Fruit fly (Drosophila melanogaster): ENCODE results near the gene Ptp69D.

Ptp69D gene

DNA sequence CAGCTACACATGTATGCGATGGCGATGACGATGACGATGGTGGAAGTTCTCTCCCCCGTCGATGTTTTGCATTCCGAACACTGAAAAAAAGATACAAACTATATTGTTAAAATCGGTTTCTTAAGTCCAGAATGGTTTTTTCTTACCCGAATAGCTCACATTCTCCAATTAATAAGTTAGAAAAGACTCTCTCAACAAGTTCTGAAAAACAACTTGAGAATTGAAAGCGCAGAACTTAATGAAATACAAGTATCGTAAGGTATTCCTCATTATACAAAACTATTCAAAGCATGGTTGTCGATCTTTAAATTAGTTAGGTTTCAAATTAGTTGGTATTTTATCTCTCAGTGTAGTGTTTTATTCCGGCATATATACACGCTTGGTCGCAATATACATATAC, 28.3 kb upstream of the Ptp69D start (continued):
- TF ChIP-seq esn (GFP tag; optimal IDR thresholded peaks at IDR 0.05) (peak; percentile 50), Smox (GFP tag; optimal IDR thresholded peaks at IDR 0.05) (peak; percentile 30), CG31627 (GFP tag; optimal IDR thresholded peaks at IDR 0.05) (peak; percentile 38), fd59A (GFP tag; optimal IDR thresholded peaks at IDR 0.05) (peak; percentile 9), CG4318 (GFP tag; optimal IDR thresholded peaks at IDR 0.05) (no peak), CG8319 (GFP tag; optimal IDR thresholded peaks at IDR 0.05) (peak; percentile 24), Eip78C (GFP tag) (peak; percentile 84), CG8119 (GFP tag; IDR thresholded peaks at IDR 0.05) (no peak), CG6792 (GFP tag; optimal IDR thresholded peaks at IDR 0.05) (peak; percentile 16), Eip75B (GFP tag; optimal IDR thresholded peaks at IDR 0.05) (peak; percentile 43), Ets21C (GFP tag; optimal IDR thresholded peaks at IDR 0.05) (peak; percentile 9), CG9139 (GFP tag; optimal IDR thresholded peaks at IDR 0.05) (peak; percentile 38), cyc (GFP tag; optimal IDR thresholded peaks at IDR 0.05) (peak; percentile 59), CG6163 (GFP tag; IDR thresholded peaks at IDR 0.05) (no peak), CG1621 (tag; optimal IDR thresholded peaks at IDR 0.05) (peak; percentile 8), Eip93F (GFP tag; optimal IDR thresholded peaks at IDR 0.05) (no peak), Sox102F (GFP tag; optimal IDR thresholded peaks at IDR 0.05) (peak; percentile 33), CG15336 (GFP tag; IDR thresholded peaks at IDR 0.05) (no peak), Lpt (GFP tag; optimal IDR thresholded peaks at IDR 0.05) (no peak), eg (GFP tag; IDR thresholded peaks at IDR 0.05) (no peak), acj6 (GFP tag; optimal IDR thresholded peaks at IDR 0.05) (peak; percentile 24), Hr39 (GFP tag; optimal IDR thresholded peaks at IDR 0.05) (peak; percentile 29), CG16779 (tag; optimal IDR thresholded peaks at IDR 0.05) (no peak), spab (GFP tag; optimal IDR thresholded peaks at IDR 0.05) (peak; percentile 63), CG3032 (tag; optimal IDR thresholded peaks at IDR 0.05) (peak; percentile 51), achi (GFP tag; optimal IDR thresholded peaks at IDR 0.05) (peak; percentile 14), CG11902 (GFP tag; optimal IDR thresholded peaks at IDR 0.05) (peak; percentile 29), Hr4 (GFP tag; optimal IDR thresholded peaks at IDR 0.05) (no peak), CG3919 (GFP tag; optimal IDR thresholded peaks at IDR 0.05) (peak; percentile 50), svp (GFP tag) (peak; percentile 87), dac (GFP tag; optimal IDR thresholded peaks at IDR 0.05) (no peak), CG6808 (GFP tag; optimal IDR thresholded peaks at IDR 0.05) (peak; percentile 56), CG6276 (GFP tag; optimal IDR thresholded peaks at IDR 0.05) (no peak)

- no peak for TF ChIP-seq Hr38 (GFP tag; optimal IDR thresholded peaks at IDR 0.05)
- no peak for TF ChIP-seq esn (GFP tag; optimal IDR thresholded peaks at IDR 0.05)
- TF ChIP-seq Met (GFP tag; optimal IDR thresholded peaks at IDR 0.05), result no peak
- TF ChIP-seq CG8119 (GFP tag; IDR thresholded peaks at IDR 0.05), result no peak
- no peak for TF ChIP-seq cyc (GFP tag; optimal IDR thresholded peaks at IDR 0.05)
- TF ChIP-seq CG11762 (GFP tag; optimal IDR thresholded peaks at IDR 0.05; ENCODE audit: insufficient read depth), result no peak
- TF ChIP-seq Ets96B (tag; optimal IDR thresholded peaks at IDR 0.05), result no peak
- TF ChIP-seq achi (GFP tag; optimal IDR thresholded peaks at IDR 0.05), result no peak
- no peak for TF ChIP-seq Lpt (GFP tag; optimal IDR thresholded peaks at IDR 0.05)
- TF ChIP-seq CG6792 (GFP tag; optimal IDR thresholded peaks at IDR 0.05), result no peak
- TF ChIP-seq CG10669 (GFP tag; optimal IDR thresholded peaks at IDR 0.05), result no peak
- no peak for TF ChIP-seq pdm3 (GFP tag; optimal IDR thresholded peaks at IDR 0.05)
- no peak for TF ChIP-seq lz (GFP tag; optimal IDR thresholded peaks at IDR 0.05)
- no peak for TF ChIP-seq svp (GFP tag)
- TF ChIP-seq vri (GFP tag; optimal IDR thresholded peaks at IDR 0.05), result no peak
- TF ChIP-seq CG10631 (GFP tag; optimal IDR thresholded peaks at IDR 0.05), result no peak
- TF ChIP-seq salr (GFP tag; optimal IDR thresholded peaks at IDR 0.05), result no peak
- TF ChIP-seq OdsH (GFP tag; optimal IDR thresholded peaks at IDR 0.05), result no peak
Observed at dm6 chr3L:12711418-12711817, 23.3 kb upstream of the Ptp69D start.

Data from whole organism, prepupa.